Worm (Caenorhabditis elegans) whole organism, young adult: Measurements from ENCODE around the gene T23E7.2.

Experiments used
- B0035.1 ChIP-seq: sonication (generic microtip); optimal IDR thresholded peaks from 2 replicates; lab custom pipeline; 2016; ENCODE audit warnings: missing genetic modification characterization, mild to moderate bottlenecking, missing compliant biosample characterization, missing genotype, missing genetic modification reagents
- C17E4.6 ChIP-seq: fragments of 200-800 bp; sonication (Bioruptor generic); IDR thresholded peaks from 2 replicates; pipeline ENCODE4 v1.3.6; 2022; ENCODE audit warnings: missing genetic modification reagents, missing genetic modification characterization, missing compliant biosample characterization
- F22D6.2 ChIP-seq: sonication (generic microtip); optimal IDR thresholded peaks from 2 replicates; lab custom pipeline; 2016; ENCODE audit warnings: mild to moderate bottlenecking, missing genetic modification characterization, missing compliant biosample characterization
- F33H1.4 ChIP-seq: fragments of 200-800 bp; sonication (Bioruptor generic); IDR thresholded peaks from 2 replicates; pipeline ENCODE4 v1.3.6; 2022; ENCODE audit warnings: missing genetic modification reagents, missing genetic modification characterization, missing compliant biosample characterization
- F37B4.10 ChIP-seq: fragments of 200-800 bp; sonication (Bioruptor generic); IDR thresholded peaks from 2 replicates; pipeline ENCODE4 v1.3.6; 2022; ENCODE audit warnings: missing genetic modification characterization, missing compliant biosample characterization
- F52B5.7 ChIP-seq: sonication (generic microtip); optimal IDR thresholded peaks from 2 replicates; lab custom pipeline; 2016; ENCODE audit warnings: mild to moderate bottlenecking, missing genetic modification characterization, missing compliant biosample characterization
- F55B11.4 ChIP-seq: sonication (generic microtip); optimal IDR thresholded peaks from 2 replicates; lab custom pipeline; 2016; ENCODE audit warnings: missing compliant biosample characterization, missing genetic modification characterization, borderline replicate concordance; ENCODE audit not compliant: insufficient read depth
- F57C9.4 ChIP-seq: sonication (generic microtip); optimal IDR thresholded peaks from 2 replicates; lab custom pipeline; 2017; ENCODE audit warnings: mild to moderate bottlenecking, missing genetic modification characterization, missing compliant biosample characterization
- K12H6.12 ChIP-seq: fragments of 200-800 bp; sonication (Bioruptor generic); optimal IDR thresholded peaks from 2 replicates; lab custom pipeline; 2018; ENCODE audit warnings: mild to moderate bottlenecking, missing genetic modification characterization, missing compliant biosample characterization
- T07F8.4 ChIP-seq: sonication (generic microtip); optimal IDR thresholded peaks from 2 replicates; lab custom pipeline; 2016; ENCODE audit warnings: mild to moderate bottlenecking, missing genetic modification characterization, moderate library complexity, missing compliant biosample characterization
- Y53F4B.3 ChIP-seq: fragments of 200-800 bp; sonication (Bioruptor generic); IDR thresholded peaks from 2 replicates; pipeline ENCODE4 v1.3.6; 2022; ENCODE audit warnings: missing genetic modification reagents, missing genetic modification characterization, missing compliant biosample characterization
- Y56A3A.18 ChIP-seq: fragments of 200-800 bp; sonication (Bioruptor generic); IDR thresholded peaks from 2 replicates; pipeline ENCODE4 v1.3.6; 2022; ENCODE audit warnings: missing genetic modification reagents, missing genetic modification characterization, missing compliant biosample characterization
- ZK185.1 ChIP-seq: sonication (generic microtip); optimal IDR thresholded peaks from 2 replicates; lab custom pipeline; 2016; ENCODE audit warnings: mild to moderate bottlenecking, missing genetic modification characterization, missing compliant biosample characterization; ENCODE audit not compliant: poor library complexity, severe bottlenecking
- aptf-2 ChIP-seq: fragments of 200-800 bp; sonication (Bioruptor generic); conservative IDR thresholded peaks from 2 replicates; pipeline ENCODE4 v1.3.6; 2022; ENCODE audit warnings: missing genetic modification reagents, missing genetic modification characterization, missing compliant biosample characterization
- athp-1 ChIP-seq: sonication (generic microtip); optimal IDR thresholded peaks from 2 replicates; lab custom pipeline; 2017; ENCODE audit warnings: mild to moderate bottlenecking, missing genetic modification characterization, missing compliant biosample characterization
- attf-5 ChIP-seq: fragments of 200-800 bp; sonication (Bioruptor generic); optimal IDR thresholded peaks from 2 replicates; lab custom pipeline; 2018; ENCODE audit warnings: mild to moderate bottlenecking, missing genetic modification characterization, missing compliant biosample characterization
- bed-1 ChIP-seq: fragments of 200-800 bp; sonication (Bioruptor generic); IDR thresholded peaks from 2 replicates; pipeline ENCODE4 v1.3.6; 2022; ENCODE audit warnings: missing genetic modification reagents, missing genetic modification characterization, missing compliant biosample characterization
- cebp-2 ChIP-seq: fragments of 200-800 bp; sonication (Bioruptor generic); IDR thresholded peaks from 2 replicates; pipeline ENCODE4 v1.3.6; 2022; ENCODE audit warnings: missing genetic modification characterization, missing compliant biosample characterization
- ceh-27 ChIP-seq: fragments of 200-800 bp; sonication (Bioruptor generic); optimal IDR thresholded peaks from 2 replicates; lab custom pipeline; 2018; ENCODE audit warnings: mild to moderate bottlenecking, missing genetic modification characterization, moderate library complexity, missing compliant biosample characterization
- ceh-40 ChIP-seq: fragments of 200-800 bp; sonication (Bioruptor generic); IDR thresholded peaks from 2 replicates; pipeline ENCODE4 v1.3.6; 2022; ENCODE audit warnings: missing genetic modification characterization, missing compliant biosample characterization
- ceh-58 ChIP-seq: fragments of 200-800 bp; sonication (Bioruptor generic); IDR thresholded peaks from 2 replicates; pipeline ENCODE4 v1.3.6; 2022; ENCODE audit warnings: missing genetic modification characterization, missing compliant biosample characterization
- ceh-91 ChIP-seq: fragments of 200-800 bp; sonication (Bioruptor generic); IDR thresholded peaks from 2 replicates; pipeline ENCODE4 v1.3.6; 2022; ENCODE audit warnings: missing genetic modification reagents, missing genetic modification characterization, missing compliant biosample characterization
- chd-7 ChIP-seq: sonication (generic microtip); optimal IDR thresholded peaks from 2 replicates; lab custom pipeline; 2016; ENCODE audit warnings: mild to moderate bottlenecking, missing genetic modification characterization, moderate library complexity, missing compliant biosample characterization
- egl-18 ChIP-seq: fragments of 200-800 bp; sonication (Bioruptor generic); IDR thresholded peaks from 2 replicates; pipeline ENCODE4 v1.3.6; 2022; ENCODE audit warnings: missing genetic modification reagents, missing genetic modification characterization, missing compliant biosample characterization
- egrh-3 ChIP-seq: fragments of 200-800 bp; sonication (Bioruptor generic); IDR thresholded peaks from 2 replicates; pipeline ENCODE4 v1.3.6; 2022; ENCODE audit warnings: missing genetic modification reagents, missing genetic modification characterization, missing compliant biosample characterization
- gei-17 ChIP-seq: fragments of 200-800 bp; sonication (Bioruptor generic); optimal IDR thresholded peaks from 2 replicates; lab custom pipeline; 2018; ENCODE audit warnings: mild to moderate bottlenecking, missing genetic modification characterization, missing compliant biosample characterization
- hrde-1 ChIP-seq: sonication (generic microtip); optimal IDR thresholded peaks from 2 replicates; lab custom pipeline; 2016; ENCODE audit warnings: missing genetic modification characterization, mild to moderate bottlenecking, missing compliant biosample characterization, moderate library complexity, missing genotype, missing genetic modification reagents, borderline replicate concordance
- hsf-1 ChIP-seq: fragments of 200-800 bp; sonication (Bioruptor generic); IDR thresholded peaks from 2 replicates; pipeline ENCODE4 v1.3.6; 2022; ENCODE audit warnings: missing genetic modification reagents, missing genetic modification characterization, missing compliant biosample characterization
- lir-1 ChIP-seq: fragments of 200-800 bp; sonication (Bioruptor generic); conservative IDR thresholded peaks from 2 replicates; pipeline ENCODE4 v1.3.6; 2022; ENCODE audit warnings: missing genetic modification reagents, missing genetic modification characterization, missing compliant biosample characterization
- lsl-1 ChIP-seq: fragments of 200-800 bp; sonication (Bioruptor generic); optimal IDR thresholded peaks from 2 replicates; lab custom pipeline; 2018; ENCODE audit warnings: mild to moderate bottlenecking, missing genetic modification characterization, moderate library complexity, missing compliant biosample characterization
- madf-6 ChIP-seq: fragments of 200-800 bp; sonication (Bioruptor generic); IDR thresholded peaks from 2 replicates; pipeline ENCODE4 v1.3.6; 2022; ENCODE audit warnings: missing genetic modification reagents, missing genetic modification characterization, missing compliant biosample characterization
- nfyb-1 ChIP-seq: fragments of 200-800 bp; sonication (Bioruptor generic); IDR thresholded peaks from 2 replicates; pipeline ENCODE4 v1.3.6; 2022; ENCODE audit warnings: missing genetic modification reagents, missing genetic modification characterization, missing compliant biosample characterization
- nhr-120 ChIP-seq: fragments of 200-800 bp; sonication (Bioruptor generic); IDR thresholded peaks from 2 replicates; pipeline ENCODE4 v1.3.6; 2022; ENCODE audit warnings: missing genetic modification characterization, missing compliant biosample characterization
- nhr-179 ChIP-seq: sonication (generic microtip); optimal IDR thresholded peaks from 2 replicates; lab custom pipeline; 2016; ENCODE audit warnings: mild to moderate bottlenecking, missing genetic modification characterization, missing compliant biosample characterization
- nhr-90 ChIP-seq: sonication (generic microtip); optimal IDR thresholded peaks from 2 replicates; lab custom pipeline; 2016; ENCODE audit warnings: missing genotype, mild to moderate bottlenecking, missing genetic modification characterization, missing compliant biosample characterization
- rcor-1 ChIP-seq: fragments of 200-800 bp; sonication (Bioruptor generic); IDR thresholded peaks from 2 replicates; pipeline ENCODE4 v1.3.6; 2022; ENCODE audit warnings: missing genetic modification reagents, missing genetic modification characterization, missing compliant biosample characterization
- rec-8 ChIP-seq, 2 experiments: sonication (generic microtip); optimal IDR thresholded peaks; 2 replicates each; lab custom pipeline; 2016; ENCODE audit warnings: mild to moderate bottlenecking in 2 of 2, missing genetic modification characterization in 2 of 2, missing genetic modification reagents in 2 of 2, missing genotype in 2 of 2, missing biosample characterization in 1 of 2, missing compliant biosample characterization in 1 of 2, moderate library complexity in 1 of 2
- snpc-1.1 ChIP-seq: sonication (generic microtip); optimal IDR thresholded peaks from 2 replicates; lab custom pipeline; 2017; ENCODE audit warnings: missing genetic modification characterization, mild to moderate bottlenecking, missing compliant biosample characterization, antibody characterized with exemption, moderate library complexity, missing genotype, missing genetic modification reagents; ENCODE audit not compliant: insufficient read depth
- snpc-3.4 ChIP-seq: sonication (generic microtip); optimal IDR thresholded peaks from 2 replicates; lab custom pipeline; 2017; ENCODE audit warnings: missing genetic modification characterization, mild to moderate bottlenecking, missing compliant biosample characterization, antibody characterized with exemption, moderate library complexity, missing genotype, missing genetic modification reagents
- sptf-2 ChIP-seq: fragments of 200-800 bp; sonication (Bioruptor generic); optimal IDR thresholded peaks from 2 replicates; lab custom pipeline; 2018; ENCODE audit warnings: mild to moderate bottlenecking, missing genetic modification characterization, missing compliant biosample characterization
- tlf-1 ChIP-seq: fragments of 200-800 bp; sonication (Bioruptor generic); optimal IDR thresholded peaks from 2 replicates; lab custom pipeline; 2018; ENCODE audit warnings: mild to moderate bottlenecking, missing genetic modification characterization, missing compliant biosample characterization
- zfh-2 ChIP-seq: fragments of 200-800 bp; sonication (Bioruptor generic); conservative IDR thresholded peaks from 2 replicates; pipeline ENCODE4 v1.3.6; 2022; ENCODE audit warnings: missing genetic modification reagents, missing genetic modification characterization, missing compliant biosample characterization
- ztf-18 ChIP-seq: sonication (generic microtip); optimal IDR thresholded peaks from 2 replicates; lab custom pipeline; 2016; ENCODE audit warnings: missing genotype, mild to moderate bottlenecking, missing genetic modification characterization, missing compliant biosample characterization
- ztf-26 ChIP-seq: sonication (generic microtip); optimal IDR thresholded peaks from 2 replicates; lab custom pipeline; 2017; ENCODE audit warnings: missing genetic modification characterization, missing compliant biosample characterization

T23E7.2 gene

DNA sequence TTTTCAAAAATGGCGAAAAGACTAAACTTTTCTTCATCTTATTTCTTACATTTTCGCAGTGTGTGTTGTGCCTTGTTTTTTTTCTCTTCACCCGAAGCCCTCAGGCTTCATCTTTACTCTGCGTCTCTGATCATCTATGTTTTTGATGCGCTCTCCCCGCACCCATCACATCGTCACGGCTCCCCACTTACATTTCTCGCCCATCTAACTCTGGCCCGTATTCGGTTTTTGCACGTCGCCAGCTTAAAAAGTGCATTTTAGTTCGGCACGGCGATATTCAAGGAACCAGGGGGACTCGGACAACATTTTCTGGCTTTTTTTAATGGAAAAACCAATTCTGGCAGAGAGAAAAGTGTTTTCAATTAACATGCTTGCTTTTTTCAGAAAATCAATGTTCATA is 43.4 kb upstream of the T23E7.2 start:
- TF ChIP-seq attf-5 (GFP tag; lab: Kevin White, UChicago) (peak; percentile 5), ceh-40 (GFP tag; lab: Robert Waterston, UW) (no peak), B0035.1 (no peak), ceh-27 (GFP tag; lab: Kevin White, UChicago) (peak; percentile 14), nhr-120 (GFP tag; lab: Robert Waterston, UW) (no peak), madf-6 (GFP tag; lab: Robert Waterston, UW) (no peak)

DNA sequence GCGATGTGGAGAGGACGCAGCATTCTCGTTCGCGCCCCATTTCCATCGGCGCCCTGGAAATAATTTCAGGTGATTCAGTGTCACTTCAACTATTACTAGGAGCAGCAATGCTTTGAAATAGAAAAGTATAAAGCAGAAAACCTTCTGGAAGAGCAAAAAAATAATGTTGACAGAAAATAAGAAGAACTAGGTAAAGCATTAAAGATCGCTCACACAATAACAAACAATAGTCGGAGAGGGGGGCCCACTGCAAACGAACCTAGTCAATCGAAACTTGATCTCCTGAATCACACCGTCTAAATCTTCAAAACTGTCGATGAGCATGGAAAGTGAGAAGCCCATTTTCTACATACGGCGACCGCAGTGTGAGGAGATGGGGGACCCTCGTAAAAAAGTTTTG is 42.9 kb upstream of the T23E7.2 start:
- no peak for TF ChIP-seq F33H1.4 (GFP tag; lab: Robert Waterston, UW)
- TF ChIP-seq hsf-1 (GFP tag; lab: Robert Waterston, UW) = no peak
- no peak for TF ChIP-seq nhr-90 (tag; lab: Kevin White, UChicago)
- no peak for TF ChIP-seq ceh-58 (GFP tag; lab: Robert Waterston, UW)
- no peak for TF ChIP-seq egl-18 (GFP tag; lab: Robert Waterston, UW)
- TF ChIP-seq T07F8.4 (tag; lab: Kevin White, UChicago) = no peak
- TF ChIP-seq F55B11.4 (tag; lab: Kevin White, UChicago) = no peak
- no peak for TF ChIP-seq hrde-1
- TF ChIP-seq cebp-2 (GFP tag; lab: Robert Waterston, UW) = no peak
- no peak for TF ChIP-seq nhr-179 (tag; lab: Kevin White, UChicago)
- TF ChIP-seq ZK185.1 (tag; lab: Kevin White, UChicago) = no peak
- no peak for TF ChIP-seq tlf-1 (GFP tag; lab: Kevin White, UChicago)
- no peak for TF ChIP-seq sptf-2
- no peak for TF ChIP-seq rcor-1 (GFP tag; lab: Robert Waterston, UW)
- TF ChIP-seq snpc-3.4 (tag; lab: Kevin White, UChicago) = no peak
- no peak for TF ChIP-seq aptf-2 (GFP tag; lab: Robert Waterston, UW)
- no peak for TF ChIP-seq nfyb-1
- no peak for TF ChIP-seq rec-8 (tag; optimal IDR thresholded peaks at IDR 0.05; lab: Kevin White, UChicago)
- no peak for TF ChIP-seq ceh-91 (GFP tag; lab: Robert Waterston, UW)
- no peak for TF ChIP-seq lsl-1 (GFP tag; lab: Kevin White, UChicago)

DNA sequence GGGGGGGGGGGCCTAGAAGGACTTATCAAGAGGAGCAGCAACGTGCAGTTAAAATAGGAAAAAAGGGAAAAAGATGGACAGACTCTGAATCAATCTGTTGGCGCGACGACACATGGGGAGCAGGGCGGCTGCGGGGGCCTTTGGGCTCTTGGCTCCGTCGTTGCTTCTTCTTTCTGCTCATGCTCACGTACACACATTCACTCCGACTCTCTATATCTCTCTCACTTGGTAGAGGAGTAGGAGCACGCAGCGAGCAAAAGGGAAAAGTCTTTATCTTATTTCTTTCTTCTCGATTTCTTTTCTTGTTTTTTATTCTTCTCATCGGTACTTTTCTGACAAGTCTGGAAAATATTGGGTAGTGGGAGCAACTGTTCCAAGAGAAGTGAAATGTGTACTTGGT is 42.5 kb upstream of the T23E7.2 start:
- TF ChIP-seq aptf-2 (GFP tag; lab: Robert Waterston, UW) = no peak
- peak; percentile 19 for TF ChIP-seq F52B5.7
- TF ChIP-seq attf-5 (GFP tag; lab: Kevin White, UChicago) = peak; percentile 6
- TF ChIP-seq zfh-2 = peak; percentile 57
- no peak for TF ChIP-seq nfyb-1
- no peak for TF ChIP-seq hrde-1
- no peak for TF ChIP-seq bed-1 (GFP tag; lab: Robert Waterston, UW)
- TF ChIP-seq egrh-3 (GFP tag; lab: Robert Waterston, UW) = 0 out of 2 replicates have a peak, but pooled peaks have one; percentile 18
- no peak for TF ChIP-seq athp-1 (tag; lab: Kevin White, UChicago)
- TF ChIP-seq T07F8.4 (tag; lab: Kevin White, UChicago) = no peak
- no peak for TF ChIP-seq rec-8 (tag; optimal IDR thresholded peaks at IDR 0.05; lab: Kevin White, UChicago)
- no peak for TF ChIP-seq Y53F4B.3 (GFP tag; lab: Robert Waterston, UW)
- no peak for TF ChIP-seq ztf-26 (tag; lab: Kevin White, UChicago)
- TF ChIP-seq gei-17 = no peak
- peak; percentile 8 for TF ChIP-seq K12H6.12
- no peak for TF ChIP-seq F37B4.10 (GFP tag; lab: Robert Waterston, UW)
- TF ChIP-seq lir-1 (GFP tag; lab: Robert Waterston, UW) = no peak
- TF ChIP-seq Y56A3A.18 (GFP tag; lab: Robert Waterston, UW) = no peak
- no peak for TF ChIP-seq C17E4.6 (GFP tag; lab: Robert Waterston, UW)
- no peak for TF ChIP-seq F22D6.2 (tag; lab: Kevin White, UChicago)
- TF ChIP-seq ztf-18 = no peak
- peak; percentile 26 for TF ChIP-seq ceh-27 (GFP tag; lab: Kevin White, UChicago)
- TF ChIP-seq sptf-2 = no peak
- no peak for TF ChIP-seq snpc-1.1 (tag; lab: Kevin White, UChicago)
- TF ChIP-seq rcor-1 (GFP tag; lab: Robert Waterston, UW) = no peak
- no peak for TF ChIP-seq chd-7 (tag; lab: Kevin White, UChicago)
- no peak for TF ChIP-seq F57C9.4 (tag; lab: Kevin White, UChicago)
- TF ChIP-seq nhr-90 (tag; lab: Kevin White, UChicago) = no peak
